Worm (Caenorhabditis elegans): Measurements from ENCODE around the gene tceb-3.
"Not testable (repeated sequence)": the region's sequence is repeated elsewhere in the genome, so short reads cannot be mapped to it uniquely, and the experiment has no call there.

Gene tceb-3

DNA sequence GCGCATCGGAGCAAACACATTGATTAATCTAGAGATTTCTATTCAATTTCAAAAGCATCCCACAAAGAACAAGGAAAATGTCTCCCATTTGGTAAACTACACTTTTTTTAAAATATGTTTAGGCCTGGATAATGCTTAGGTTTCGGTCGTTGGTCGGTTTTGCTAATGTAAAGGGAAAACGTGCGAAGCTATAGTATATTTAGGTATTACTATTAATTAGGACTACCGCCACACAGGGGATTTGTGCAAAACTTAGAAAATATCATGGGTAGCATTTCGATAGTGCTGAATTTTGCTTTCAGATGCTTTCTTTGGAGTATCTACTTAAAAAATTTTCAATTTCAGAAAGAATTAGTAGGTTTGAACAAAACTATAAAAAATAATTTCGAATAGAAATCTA is 34.2 kb downstream of the tceb-3 start:
- no peak for TF ChIP-seq lin-11 (tag; optimal IDR thresholded peaks at IDR 0.05)
- TF ChIP-seq dve-1 (tag; optimal IDR thresholded peaks at IDR 0.05) = no peak
- no peak for TF ChIP-seq ceh-9 (tag; optimal IDR thresholded peaks at IDR 0.05)
- TF ChIP-seq sox-4 (tag; optimal IDR thresholded peaks at IDR 0.05) = no peak

- TF ChIP-seq pat-9 (tag; optimal IDR thresholded peaks at IDR 0.05) (no peak), unc-86 (tag; optimal IDR thresholded peaks at IDR 0.05) (no peak), lin-11 (tag; optimal IDR thresholded peaks at IDR 0.05) (no peak), fkh-6 (tag; optimal IDR thresholded peaks at IDR 0.05) (no peak), T23F11.4 (GFP tag; optimal IDR thresholded peaks at IDR 0.05) (no peak), hlh-6 (tag; optimal IDR thresholded peaks at IDR 0.05) (no peak), zip-5 (tag; optimal IDR thresholded peaks at IDR 0.05) (no peak), sox-2 (GFP tag; IDR thresholded peaks at IDR 0.05) (no peak), unc-42 (tag; optimal IDR thresholded peaks at IDR 0.05) (no peak)
Observed at ce11 chrII:10910219-10910618, 37.0 kb downstream of the tceb-3 start, which contains the start of gene sra-11. Gene sra-11 (minus strand): TSS chrII:10910319.

DNA sequence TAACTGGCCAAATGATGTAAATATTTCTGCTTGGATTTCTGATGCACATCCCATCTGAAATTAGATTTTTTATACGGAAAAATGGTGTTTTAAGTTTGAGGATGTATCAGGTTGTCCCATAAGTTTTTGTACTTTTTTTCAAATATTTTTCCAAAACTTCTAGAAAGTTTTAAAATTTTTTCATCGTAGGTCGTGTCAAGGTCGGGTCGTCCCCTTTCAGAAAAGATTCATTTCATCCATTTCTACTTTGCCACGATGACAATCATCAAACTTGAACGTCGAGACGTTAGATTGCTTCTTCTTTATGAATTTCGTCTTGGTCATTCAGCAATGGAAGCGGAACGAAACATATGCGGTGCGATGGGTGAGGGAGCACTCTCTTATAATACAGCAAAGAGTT is 42.8 kb downstream of the tceb-3 start, which contains the start of gene sra-12:
sra-12 (minus strand) TSS at position 101 of the 400 bp plus-strand sequence.
- TF ChIP-seq dve-1 (tag; optimal IDR thresholded peaks at IDR 0.05); hlh-30 (tag; optimal IDR thresholded peaks at IDR 0.05; ENCODE audit: insufficient read depth); T23F11.4 (GFP tag; optimal IDR thresholded peaks at IDR 0.05): not testable (repeated sequence)

DNA sequence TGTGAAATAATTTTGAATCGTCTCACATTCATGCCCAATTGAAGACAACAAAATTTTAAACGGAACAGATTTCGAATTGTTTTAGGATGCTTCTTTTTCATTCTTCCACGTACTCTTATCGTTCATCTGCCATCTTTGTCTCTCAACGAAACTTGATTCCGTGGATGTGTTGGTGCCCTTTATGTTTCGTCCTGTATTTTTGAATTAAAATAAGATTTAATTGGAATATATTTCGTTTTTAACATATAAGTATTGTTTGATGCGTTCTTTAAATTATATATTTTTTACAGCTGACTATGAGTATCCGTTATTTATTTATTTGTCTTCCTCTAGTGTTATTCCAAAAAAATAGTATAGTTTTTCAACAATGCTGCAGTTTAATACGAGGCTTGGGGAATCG is 45.1 kb downstream of the tceb-3 start, which contains the start of gene gly-1:
gly-1 (minus strand) TSS at position 101 of the 400 bp plus-strand sequence.
- TF ChIP-seq lim-6 (tag; optimal IDR thresholded peaks at IDR 0.05) (no peak), K09A11.1 (tag; optimal IDR thresholded peaks at IDR 0.05; ENCODE audit: insufficient read depth) (no peak), che-1 (tag; optimal IDR thresholded peaks at IDR 0.05) (no peak), ceh-48 (tag; optimal IDR thresholded peaks at IDR 0.05) (no peak), lin-11 (tag; optimal IDR thresholded peaks at IDR 0.05) (no peak), hlh-13 (GFP tag; optimal IDR thresholded peaks at IDR 0.05) (no peak), sdc-2 (tag; optimal IDR thresholded peaks at IDR 0.05) (no peak), ceh-14 (tag; optimal IDR thresholded peaks at IDR 0.05) (no peak), gmeb-2 (tag; optimal IDR thresholded peaks at IDR 0.05) (no peak), unc-42 (tag; optimal IDR thresholded peaks at IDR 0.05) (no peak), unc-86 (tag; optimal IDR thresholded peaks at IDR 0.05) (no peak), hlh-6 (tag; optimal IDR thresholded peaks at IDR 0.05) (no peak), nhr-232 (tag; optimal IDR thresholded peaks at IDR 0.05) (no peak), ceh-9 (tag; optimal IDR thresholded peaks at IDR 0.05) (no peak), ceh-2 (tag; optimal IDR thresholded peaks at IDR 0.05) (no peak), eyg-1 (tag; optimal IDR thresholded peaks at IDR 0.05) (no peak), pha-2 (tag; optimal IDR thresholded peaks at IDR 0.05) (no peak), fax-1 (tag; optimal IDR thresholded peaks at IDR 0.05) (no peak), hlh-30 (tag; optimal IDR thresholded peaks at IDR 0.05; ENCODE audit: insufficient read depth) (no peak)

DNA sequence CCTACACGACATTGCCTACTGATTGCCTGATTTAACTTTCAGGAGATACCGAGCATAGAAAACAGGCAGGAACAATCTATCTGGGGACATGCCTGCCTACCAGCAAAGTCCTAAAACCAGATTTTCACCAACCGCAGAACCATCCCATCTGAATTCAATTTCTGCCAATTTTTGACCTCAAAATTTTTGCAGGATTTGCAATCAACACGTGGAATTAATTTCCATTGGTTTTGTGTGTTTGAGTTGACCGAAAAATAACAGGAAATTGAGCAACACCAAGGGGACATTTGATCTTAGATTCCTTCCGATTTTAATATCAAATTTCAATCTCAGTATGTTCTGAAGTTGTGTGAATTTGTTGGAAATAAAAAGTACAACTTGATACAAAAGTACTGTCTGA is 48.2 kb downstream of the tceb-3 start:
- no peak for TF ChIP-seq ceh-19 (GFP tag; optimal IDR thresholded peaks at IDR 0.05)
- TF ChIP-seq ceh-14 (tag; optimal IDR thresholded peaks at IDR 0.05) = no peak
- TF ChIP-seq fkh-6 (tag; optimal IDR thresholded peaks at IDR 0.05) = no peak
- no peak for TF ChIP-seq ceh-30 (tag; optimal IDR thresholded peaks at IDR 0.05)
- no peak for TF ChIP-seq sdc-2 (tag; optimal IDR thresholded peaks at IDR 0.05)
- TF ChIP-seq tbx-2 (tag; optimal IDR thresholded peaks at IDR 0.05) = no peak
- TF ChIP-seq sox-4 (tag; optimal IDR thresholded peaks at IDR 0.05) = no peak
- TF ChIP-seq dve-1 (tag; optimal IDR thresholded peaks at IDR 0.05) = no peak
- no peak for TF ChIP-seq hlh-13 (GFP tag; optimal IDR thresholded peaks at IDR 0.05)

- TF ChIP-seq hlh-8 (tag; optimal IDR thresholded peaks at IDR 0.05) = no peak
- TF ChIP-seq nfya-1 (tag; optimal IDR thresholded peaks at IDR 0.05) = peak; percentile 85
Observed at ce11 chrII:10895959-10896358, 51.3 kb downstream of the tceb-3 start.
